Worm (Caenorhabditis elegans) whole organism, late embryonic: ENCODE measurements around the gene F40A3.3.

Source experiments
- F13H6.1 ChIP-seq: sonication (generic microtip); optimal IDR thresholded peaks from 2 replicates; lab custom pipeline; 2016; ENCODE audit warnings: missing genetic modification characterization, missing compliant biosample characterization
- T23F11.4 ChIP-seq: fragments of 200-800 bp; sonication (Bioruptor generic); optimal IDR thresholded peaks from 2 replicates; lab custom pipeline; 2018; ENCODE audit warnings: mild to moderate bottlenecking, missing genetic modification characterization, missing compliant biosample characterization
- Y22D7AL.16 ChIP-seq: sonication (generic microtip); optimal IDR thresholded peaks from 2 replicates; lab custom pipeline; 2016; ENCODE audit warnings: missing genetic modification characterization, missing compliant biosample characterization
- ahr-1 ChIP-seq: sonication (generic microtip); optimal IDR thresholded peaks from 2 replicates; lab custom pipeline; 2016; ENCODE audit warnings: missing genetic modification characterization, missing compliant biosample characterization
- ama-1 ChIP-seq: fragments of 150-350 bp; optimal IDR thresholded peaks from 2 replicates; lab custom pipeline; 2014
- ceh-14 ChIP-seq: sonication (generic microtip); optimal IDR thresholded peaks from 2 replicates; lab custom pipeline; 2016; ENCODE audit warnings: missing genotype, missing genetic modification characterization, missing compliant biosample characterization
- ceh-18 ChIP-seq: sonication (generic microtip); optimal IDR thresholded peaks from 2 replicates; lab custom pipeline; 2016; ENCODE audit warnings: missing genetic modification characterization, missing compliant biosample characterization
- ceh-19 ChIP-seq: fragments of 200-800 bp; sonication (Bioruptor generic); optimal IDR thresholded peaks from 2 replicates; lab custom pipeline; 2018; ENCODE audit warnings: mild to moderate bottlenecking, missing genetic modification characterization, missing compliant biosample characterization
- ceh-2 ChIP-seq: sonication (generic microtip); optimal IDR thresholded peaks from 2 replicates; lab custom pipeline; 2016; ENCODE audit warnings: missing genotype, missing genetic modification characterization, missing compliant biosample characterization
- ceh-22 ChIP-seq: sonication (generic microtip); optimal IDR thresholded peaks from 2 replicates; lab custom pipeline; 2017; ENCODE audit warnings: missing biosample characterization, missing genetic modification characterization
- ceh-45 ChIP-seq: fragments of 200-800 bp; sonication (Bioruptor generic); IDR thresholded peaks from 2 replicates; pipeline ENCODE4 v1.3.6; 2022; ENCODE audit warnings: missing genetic modification reagents, missing genetic modification characterization, missing compliant biosample characterization
- ceh-48 ChIP-seq: sonication (generic microtip); optimal IDR thresholded peaks from 2 replicates; lab custom pipeline; 2016; ENCODE audit warnings: missing genetic modification characterization, inconsistent platforms, missing compliant biosample characterization
- ceh-6 ChIP-seq: fragments of 200-800 bp; sonication (Bioruptor generic); optimal IDR thresholded peaks from 2 replicates; lab custom pipeline; 2018; ENCODE audit warnings: mild to moderate bottlenecking, missing genetic modification characterization, missing compliant biosample characterization
- dmd-4 ChIP-seq: sonication (generic microtip); optimal IDR thresholded peaks from 2 replicates; lab custom pipeline; 2016; ENCODE audit warnings: borderline replicate concordance, missing genetic modification characterization, missing compliant biosample characterization
- dve-1 ChIP-seq: sonication (generic microtip); optimal IDR thresholded peaks from 2 replicates; lab custom pipeline; 2017; ENCODE audit warnings: antibody characterized with exemption, mild to moderate bottlenecking, missing genetic modification characterization, missing compliant biosample characterization
- elt-2 ChIP-seq: sonication (generic microtip); optimal IDR thresholded peaks from 2 replicates; lab custom pipeline; 2016; ENCODE audit warnings: missing genetic modification reagents, missing genetic modification characterization, missing compliant biosample characterization
- eyg-1 ChIP-seq: sonication (generic microtip); optimal IDR thresholded peaks from 2 replicates; lab custom pipeline; 2016; ENCODE audit warnings: missing genotype, missing genetic modification characterization, missing compliant biosample characterization
- fax-1 ChIP-seq: sonication (generic microtip); optimal IDR thresholded peaks from 2 replicates; lab custom pipeline; 2016; ENCODE audit warnings: missing genotype, missing genetic modification characterization, missing compliant biosample characterization
- fkh-10 ChIP-seq: fragments of 150-350 bp; optimal IDR thresholded peaks from 2 replicates; lab custom pipeline; 2014; ENCODE audit warnings: missing biosample characterization, missing genetic modification reagents, missing genetic modification characterization
- fkh-6 ChIP-seq: sonication (generic microtip); optimal IDR thresholded peaks from 2 replicates; lab custom pipeline; 2016; ENCODE audit warnings: missing genetic modification characterization, missing compliant biosample characterization
- hlh-15 ChIP-seq: sonication (generic microtip); optimal IDR thresholded peaks from 2 replicates; lab custom pipeline; 2016; ENCODE audit warnings: missing genetic modification characterization, missing compliant biosample characterization
- hlh-30 ChIP-seq: sonication (generic microtip); optimal IDR thresholded peaks from 2 replicates; lab custom pipeline; 2017; ENCODE audit warnings: antibody characterized with exemption, missing genetic modification characterization, missing compliant biosample characterization; ENCODE audit not compliant: insufficient read depth
- hlh-6 ChIP-seq: sonication (generic microtip); optimal IDR thresholded peaks from 2 replicates; lab custom pipeline; 2016; ENCODE audit warnings: missing genotype, missing genetic modification characterization, missing compliant biosample characterization
- hlh-8 ChIP-seq: sonication (generic microtip); optimal IDR thresholded peaks from 2 replicates; lab custom pipeline; 2016; ENCODE audit warnings: missing genotype, missing genetic modification characterization, missing compliant biosample characterization
- lim-6 ChIP-seq: sonication (generic microtip); optimal IDR thresholded peaks from 2 replicates; lab custom pipeline; 2016; ENCODE audit warnings: missing genetic modification characterization, missing compliant biosample characterization
- nfya-1 ChIP-seq: sonication (generic microtip); optimal IDR thresholded peaks from 2 replicates; lab custom pipeline; 2017; ENCODE audit warnings: missing genetic modification characterization, mild to moderate bottlenecking, missing compliant biosample characterization, antibody characterized with exemption, moderate library complexity
- pat-9 ChIP-seq: fragments of 200-800 bp; sonication (Bioruptor generic); optimal IDR thresholded peaks from 2 replicates; lab custom pipeline; 2018; ENCODE audit warnings: mild to moderate bottlenecking, missing genetic modification characterization, moderate library complexity, missing compliant biosample characterization
- pha-2 ChIP-seq: sonication (generic microtip); optimal IDR thresholded peaks from 2 replicates; lab custom pipeline; 2017; ENCODE audit warnings: mild to moderate bottlenecking, missing genetic modification characterization, missing compliant biosample characterization
- pros-1 ChIP-seq: fragments of 150-350 bp; optimal IDR thresholded peaks from 2 replicates; lab custom pipeline; 2014; ENCODE audit warnings: missing biosample characterization, missing genetic modification reagents, missing genetic modification characterization
- ref-2 ChIP-seq: sonication (generic microtip); optimal IDR thresholded peaks from 2 replicates; lab custom pipeline; 2016; ENCODE audit warnings: missing genetic modification characterization, missing compliant biosample characterization
- rnt-1 ChIP-seq: sonication (generic microtip); optimal IDR thresholded peaks from 2 replicates; lab custom pipeline; 2016; ENCODE audit warnings: missing genetic modification characterization, missing compliant biosample characterization
- sdc-2 ChIP-seq: sonication (generic microtip); optimal IDR thresholded peaks from 2 replicates; lab custom pipeline; 2016; ENCODE audit warnings: missing genotype, missing genetic modification characterization, missing compliant biosample characterization
- tbx-7 ChIP-seq: sonication (generic microtip); optimal IDR thresholded peaks from 2 replicates; lab custom pipeline; 2016; ENCODE audit warnings: missing genotype, missing genetic modification characterization, missing compliant biosample characterization
- ttx-3 ChIP-seq: sonication (generic microtip); optimal IDR thresholded peaks from 2 replicates; lab custom pipeline; 2016; ENCODE audit warnings: missing genetic modification reagents, missing genetic modification characterization, missing compliant biosample characterization
- unc-3 ChIP-seq, 2 experiments: fragments of 200-800 bp in 1 of 2; sonication (Bioruptor generic) in 1 of 2; sonication (generic microtip) in 1 of 2; conservative IDR thresholded peaks in 1 of 2; optimal IDR thresholded peaks in 1 of 2; 2 replicates each; pipeline versions ENCODE4 v1.3.6 to Lab custom; 2016 to 2022; ENCODE audit warnings: missing compliant biosample characterization in 2 of 2, missing genetic modification characterization in 2 of 2, missing genetic modification reagents in 1 of 2
- unc-55 ChIP-seq: sonication (generic microtip); optimal IDR thresholded peaks from 2 replicates; lab custom pipeline; 2017; ENCODE audit warnings: missing biosample characterization, missing genetic modification reagents, missing genetic modification characterization
- zip-5 ChIP-seq: sonication (generic microtip); optimal IDR thresholded peaks from 2 replicates; lab custom pipeline; 2016; ENCODE audit warnings: missing genetic modification characterization, missing compliant biosample characterization

Gene F40A3.3

ce11 chrV:7904389-7904788 is 27.1 kb downstream of the F40A3.3 start:
- no peak for TF ChIP-seq tbx-7 (tag; lab: Kevin White, UChicago)
- no peak for TF ChIP-seq ceh-48
- no peak for TF ChIP-seq ttx-3 (tag; lab: Kevin White, UChicago)
- TF ChIP-seq hlh-30 (tag; lab: Kevin White, UChicago), result no peak
- TF ChIP-seq zip-5, result no peak
- TF ChIP-seq fkh-10 (GFP tag; lab: Kevin White, UChicago), result no peak
- no peak for TF ChIP-seq ceh-45 (GFP tag; lab: Robert Waterston, UW)
- no peak for TF ChIP-seq rnt-1

ce11 chrV:7908431-7908830 is 31.2 kb downstream of the F40A3.3 start:
- TF ChIP-seq ahr-1 (tag; lab: Kevin White, UChicago) (no peak), tbx-7 (tag; lab: Kevin White, UChicago) (no peak), lim-6 (no peak), ref-2 (no peak), ceh-6 (no peak), pros-1 (tag; lab: Kevin White, UChicago) (no peak), unc-3 (GFP tag; conservative IDR thresholded peaks at IDR 0.05; lab: Robert Waterston, UW) (no peak), unc-3 (tag; optimal IDR thresholded peaks at IDR 0.05; lab: Kevin White, UChicago) (no peak), ceh-14 (tag; lab: Kevin White, UChicago) (no peak), nfya-1 (no peak), ceh-48 (no peak), ceh-22 (no peak), fax-1 (no peak), ceh-19 (GFP tag; lab: Kevin White, UChicago) (no peak), Y22D7AL.16 (tag; lab: Kevin White, UChicago) (no peak), hlh-6 (no peak)
- TF ChIP-seq, all 69 proteins: peak for 0

ce11 chrV:7925483-7925882 is 48.2 kb downstream of the F40A3.3 start, which contains the start of gene srsx-7:
Gene srsx-7 (plus strand): TSS chrV:7925783.
- TF ChIP-seq ceh-45 (GFP tag; lab: Robert Waterston, UW) (no peak), ama-1 (lab: Kevin White, UChicago) (no peak), dve-1 (tag; lab: Kevin White, UChicago) (no peak), eyg-1 (tag; lab: Kevin White, UChicago) (no peak), F13H6.1 (tag; lab: Kevin White, UChicago) (no peak), ceh-18 (tag; lab: Kevin White, UChicago) (no peak), pha-2 (no peak), fkh-6 (no peak), hlh-15 (tag; lab: Kevin White, UChicago) (no peak), unc-55 (GFP tag; lab: Kevin White, UChicago) (no peak)

ce11 chrV:7926784-7927183 is 49.5 kb downstream of the F40A3.3 start, which contains the start of gene srsx-6:
Gene srsx-6 (plus strand): TSS chrV:7927084.
- no peak for TF ChIP-seq hlh-30 (tag; lab: Kevin White, UChicago)
- TF ChIP-seq sdc-2 (tag; lab: Kevin White, UChicago), result no peak
- no peak for TF ChIP-seq ceh-14 (tag; lab: Kevin White, UChicago)
- TF ChIP-seq dve-1 (tag; lab: Kevin White, UChicago), result no peak
- no peak for TF ChIP-seq ahr-1 (tag; lab: Kevin White, UChicago)
- TF ChIP-seq dmd-4, result no peak
- no peak for TF ChIP-seq ceh-2
- TF ChIP-seq fkh-10 (GFP tag; lab: Kevin White, UChicago), result no peak
- no peak for TF ChIP-seq nfya-1
- no peak for TF ChIP-seq elt-2
- no peak for TF ChIP-seq ceh-6
- TF ChIP-seq T23F11.4, result no peak
- no peak for TF ChIP-seq ceh-48
- no peak for TF ChIP-seq hlh-8 (tag; lab: Kevin White, UChicago)
- no peak for TF ChIP-seq ceh-45 (GFP tag; lab: Robert Waterston, UW)
- TF ChIP-seq hlh-6, result no peak
- TF ChIP-seq pat-9 (tag; lab: Kevin White, UChicago), result no peak
- TF ChIP-seq, all 69 proteins: peak for 0
